Worm (Caenorhabditis elegans) whole organism, late embryonic: ENCODE measurements around the gene nhr-132.

Source experiments
- F13H6.1 ChIP-seq: sonication (generic microtip); optimal IDR thresholded peaks from 2 replicates; lab custom pipeline; 2016; ENCODE audit warnings: missing genetic modification characterization, missing compliant biosample characterization
- K02D7.2 ChIP-seq: sonication (generic microtip); optimal IDR thresholded peaks from 2 replicates; lab custom pipeline; 2017; ENCODE audit warnings: mild to moderate bottlenecking, missing genetic modification characterization, missing compliant biosample characterization
- Y22D7AL.16 ChIP-seq: sonication (generic microtip); optimal IDR thresholded peaks from 2 replicates; lab custom pipeline; 2016; ENCODE audit warnings: missing genetic modification characterization, missing compliant biosample characterization
- ceh-34 ChIP-seq: sonication (generic microtip); optimal IDR thresholded peaks from 2 replicates; lab custom pipeline; 2016; ENCODE audit warnings: mild to moderate bottlenecking, missing genetic modification characterization, missing compliant biosample characterization
- elt-4 ChIP-seq: sonication (generic microtip); optimal IDR thresholded peaks from 2 replicates; lab custom pipeline; 2016; ENCODE audit warnings: missing genetic modification characterization, missing compliant biosample characterization
- ets-4 ChIP-seq: sonication (generic microtip); optimal IDR thresholded peaks from 2 replicates; lab custom pipeline; 2016; ENCODE audit warnings: missing genetic modification characterization, missing compliant biosample characterization
- eyg-1 ChIP-seq: sonication (generic microtip); optimal IDR thresholded peaks from 2 replicates; lab custom pipeline; 2016; ENCODE audit warnings: missing genotype, missing genetic modification characterization, missing compliant biosample characterization
- hlh-30 ChIP-seq: sonication (generic microtip); optimal IDR thresholded peaks from 2 replicates; lab custom pipeline; 2017; ENCODE audit warnings: antibody characterized with exemption, missing genetic modification characterization, missing compliant biosample characterization; ENCODE audit not compliant: insufficient read depth
- nfya-1 ChIP-seq: sonication (generic microtip); optimal IDR thresholded peaks from 2 replicates; lab custom pipeline; 2017; ENCODE audit warnings: missing genetic modification characterization, mild to moderate bottlenecking, missing compliant biosample characterization, antibody characterized with exemption, moderate library complexity
- pag-3 ChIP-seq: sonication (generic microtip); optimal IDR thresholded peaks from 2 replicates; lab custom pipeline; 2016; ENCODE audit warnings: missing compliant biosample characterization, missing genetic modification characterization, borderline replicate concordance
- sox-4 ChIP-seq: sonication (generic microtip); optimal IDR thresholded peaks from 2 replicates; lab custom pipeline; 2017; ENCODE audit warnings: mild to moderate bottlenecking, missing genetic modification characterization, inconsistent platforms, missing compliant biosample characterization
- tbx-2 ChIP-seq: sonication (generic microtip); optimal IDR thresholded peaks from 2 replicates; lab custom pipeline; 2016; ENCODE audit warnings: missing genetic modification characterization, missing compliant biosample characterization

DNA sequence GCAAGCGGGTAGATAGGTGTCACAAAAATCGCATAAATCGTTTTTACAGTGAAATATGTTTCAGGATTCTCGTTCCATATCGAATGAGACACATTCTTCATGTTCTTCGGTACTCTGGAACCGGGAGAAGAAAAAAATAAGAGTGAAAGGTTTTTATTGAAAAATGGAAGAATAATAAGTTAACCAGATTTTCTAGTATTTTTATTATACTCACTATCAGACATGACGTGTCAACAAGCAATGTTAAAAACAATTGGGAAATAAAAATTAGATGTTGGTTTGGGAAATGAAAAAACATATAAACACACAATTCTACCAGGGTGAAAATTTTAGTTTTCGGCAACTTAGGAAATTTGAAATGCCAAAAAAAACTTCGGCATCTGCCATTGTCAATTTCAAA lies 21.8 kb upstream of the nhr-132 start, which contains the start of gene srh-37:
- TF ChIP-seq ceh-34 (tag; lab: Kevin White, UChicago) = no peak
- no peak for TF ChIP-seq ets-4
- no peak for TF ChIP-seq sox-4 (tag; lab: Kevin White, UChicago)
- no peak for TF ChIP-seq K02D7.2 (tag; lab: Kevin White, UChicago)
- no peak for TF ChIP-seq Y22D7AL.16
- TF ChIP-seq pag-3 (tag; lab: Kevin White, UChicago) = no peak
- no peak for TF ChIP-seq tbx-2 (tag; lab: Kevin White, UChicago)
- TF ChIP-seq nfya-1 (tag; lab: Kevin White, UChicago) = no peak
- no peak for TF ChIP-seq elt-4 (tag; lab: Kevin White, UChicago)
- TF ChIP-seq F13H6.1 (tag; lab: Kevin White, UChicago) = no peak
- no peak for TF ChIP-seq eyg-1
- TF ChIP-seq hlh-30 (tag; lab: Kevin White, UChicago) = no peak
